Worm (Caenorhabditis elegans): Measurements from ENCODE around the gene unc-83.

unc-83 gene

DNA sequence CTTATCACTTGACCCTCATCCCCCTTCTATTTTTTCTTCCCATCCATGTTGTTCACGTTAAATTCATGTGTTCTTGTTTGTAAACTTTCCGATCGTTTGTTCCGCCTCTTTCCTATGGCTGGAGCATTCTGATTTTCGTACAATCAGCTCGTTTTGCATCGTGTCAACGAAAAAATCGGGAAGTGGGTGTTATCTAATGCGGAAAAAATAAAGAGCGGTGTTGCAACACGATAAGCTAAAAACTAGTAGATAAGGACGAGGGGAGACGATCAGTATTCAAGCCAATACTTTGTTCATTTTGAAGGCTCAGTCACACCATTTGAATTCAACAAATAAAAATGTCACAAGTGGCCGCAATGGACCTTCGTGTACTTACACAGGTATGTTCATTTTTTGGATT, 59.9 kb downstream of the unc-83 start, which contains the start of gene acs-1:
acs-1 (plus strand) TSS at position 233 of the 400 bp plus-strand sequence.
- TF ChIP-seq lsy-27 (tag; optimal IDR thresholded peaks at IDR 0.05; ENCODE audit: borderline replicate concordance, insufficient read depth), result no peak
- TF ChIP-seq ztf-25 (GFP tag; IDR thresholded peaks at IDR 0.05), result no peak
- 0 out of 2 replicates have a peak, but pooled peaks have one; percentile 33 for TF ChIP-seq B0336.3 (GFP tag; IDR thresholded peaks at IDR 0.05)
- TF ChIP-seq sptf-2 (GFP tag; optimal IDR thresholded peaks at IDR 0.05), result no peak
- no peak for TF ChIP-seq Y79H2A.3 (GFP tag; conservative IDR thresholded peaks at IDR 0.05)
- TF ChIP-seq mxl-1 (tag; optimal IDR thresholded peaks at IDR 0.05), result no peak
- no peak for TF ChIP-seq efl-1 (GFP tag; optimal IDR thresholded peaks at IDR 0.05)
- peak; percentile 89 for TF ChIP-seq ets-4 (GFP tag; optimal IDR thresholded peaks at IDR 0.05)
- TF ChIP-seq dox-1 (GFP tag; IDR thresholded peaks at IDR 0.05), result peak; percentile 41
- no peak for TF ChIP-seq snpc-1.3 (tag; optimal IDR thresholded peaks at IDR 0.05; ENCODE audit: insufficient read depth)
- TF ChIP-seq zim-3 (tag; optimal IDR thresholded peaks at IDR 0.05), result no peak
- no peak for TF ChIP-seq F33H1.4 (GFP tag; IDR thresholded peaks at IDR 0.05)
- no peak for TF ChIP-seq hlh-12 (tag; optimal IDR thresholded peaks at IDR 0.05)
- TF ChIP-seq F49E8.2 (tag; optimal IDR thresholded peaks at IDR 0.05; ENCODE audit: insufficient read depth), result no peak
- no peak for TF ChIP-seq cebp-2 (GFP tag; IDR thresholded peaks at IDR 0.05)
- TF ChIP-seq nhr-80 (tag; optimal IDR thresholded peaks at IDR 0.05), result peak; percentile 98
- no peak for TF ChIP-seq K12H6.12 (tag; optimal IDR thresholded peaks at IDR 0.05)
- no peak for TF ChIP-seq ztf-3 (GFP tag; optimal IDR thresholded peaks at IDR 0.05)
- no peak for TF ChIP-seq lin-40 (tag; optimal IDR thresholded peaks at IDR 0.05)
- no peak for TF ChIP-seq ceh-79 (tag; optimal IDR thresholded peaks at IDR 0.05)
- no peak for TF ChIP-seq ceh-27 (GFP tag; optimal IDR thresholded peaks at IDR 0.05)
- no peak for TF ChIP-seq unc-130 (GFP tag; optimal IDR thresholded peaks at IDR 0.05)
- TF ChIP-seq ztf-22 (GFP tag; optimal IDR thresholded peaks at IDR 0.05), result peak; percentile 42
- no peak for TF ChIP-seq Y53F4B.3 (GFP tag; IDR thresholded peaks at IDR 0.05)
- TF ChIP-seq pha-4 (tag; optimal IDR thresholded peaks at IDR 0.05), result no peak

- TF ChIP-seq nfya-2 (GFP tag; IDR thresholded peaks at IDR 0.05), result no peak
- TF ChIP-seq lir-1 (GFP tag; conservative IDR thresholded peaks at IDR 0.05), result no peak
Measured at ce11 chrV:6533030-6533429, 68.2 kb downstream of the unc-83 start, which contains the start of gene hpo-26. hpo-26 (minus strand) TSS chrV:6533060.

Measured in whole organism, young adult.